Fruit fly (Drosophila melanogaster): Measurements from ENCODE around the gene Npl4.

dm6 chr3R:25588493-25588892, 36.0 kb downstream of the Npl4 start:
- TF ChIP-seq h (optimal IDR thresholded peaks at IDR 0.05) (no peak), psq (optimal IDR thresholded peaks at IDR 0.05) (no peak)

Data from Kc167 (cell line).